Fruit fly (Drosophila melanogaster): ENCODE results near the gene polo.

- TF ChIP-seq ey (GFP tag; optimal IDR thresholded peaks at IDR 0.05) (no peak), Myc (optimal IDR thresholded peaks at IDR 0.05) (no peak), sv (GFP tag; optimal IDR thresholded peaks at IDR 0.05) (no peak), jim (GFP tag; optimal IDR thresholded peaks at IDR 0.05) (no peak), CG9705 (GFP tag; optimal IDR thresholded peaks at IDR 0.05) (no peak), Hnf4 (GFP tag; optimal IDR thresholded peaks at IDR 0.05) (no peak), Dif (GFP tag; optimal IDR thresholded peaks at IDR 0.05; ENCODE audit: partially characterized antibody) (no peak), dl (GFP tag; optimal IDR thresholded peaks at IDR 0.05; ENCODE audit: insufficient read depth in 1 of 2, partially characterized antibody in 2 of 2) (no peak), Abd-B (GFP tag; optimal IDR thresholded peaks at IDR 0.05) (no peak), usp (GFP tag; optimal IDR thresholded peaks at IDR 0.05) (no peak)
Measured at dm6 chr3L:20287046-20287445, 22.4 kb upstream of the polo start.

All from whole organism, wandering third instar larva.